Fruit fly (Drosophila melanogaster) whole organism, embryonic: ENCODE data around the gene Lcp65Ae.

ENCODE experiments used
- Asciz ChIP-seq: fragments of 200-800 bp; sonication (Bioruptor generic); optimal IDR thresholded peaks from 2 replicates; lab custom pipeline; 2017; ENCODE audit warnings: missing biosample characterization, mild to moderate bottlenecking, missing genetic modification characterization, missing genetic modification reagents
- C15 ChIP-seq: fragments of 200-800 bp; sonication (Bioruptor generic); IDR thresholded peaks from 3 replicates; pipeline ENCODE4 v1.3.6; 2022; ENCODE audit warnings: missing biosample characterization, missing genetic modification characterization
- CG10209 ChIP-seq: fragments of 200-800 bp; sonication (Bioruptor generic); optimal IDR thresholded peaks from 3 replicates; lab custom pipeline; 2017; ENCODE audit warnings: missing biosample characterization, mild to moderate bottlenecking, missing genetic modification characterization, missing genetic modification reagents
- CG10267 ChIP-seq: fragments of 200-800 bp; sonication (Bioruptor generic); optimal IDR thresholded peaks from 2 replicates; lab custom pipeline; 2018; ENCODE audit warnings: missing biosample characterization, mild to moderate bottlenecking, missing genetic modification characterization, moderate library complexity
- CG10431 ChIP-seq: fragments of 200-800 bp; sonication (Bioruptor generic); optimal IDR thresholded peaks from 3 replicates; lab custom pipeline; 2018; ENCODE audit warnings: missing biosample characterization, mild to moderate bottlenecking, missing genetic modification characterization
- CG13287 ChIP-seq: fragments of 200-800 bp; sonication (Bioruptor generic); IDR thresholded peaks from 2 replicates; pipeline ENCODE4 v1.3.6; 2022; ENCODE audit warnings: missing biosample characterization, missing genetic modification characterization; ENCODE audit not compliant: partially characterized antibody
- CG14050 ChIP-seq: fragments of 200-800 bp; sonication (Bioruptor generic); IDR thresholded peaks from 3 replicates; pipeline ENCODE4 v1.3.6; 2022; ENCODE audit warnings: missing biosample characterization, missing genetic modification characterization
- CG1529 ChIP-seq: fragments of 200-800 bp; sonication (Bioruptor generic); optimal IDR thresholded peaks from 3 replicates; lab custom pipeline; 2018; ENCODE audit warnings: missing biosample characterization, missing genetic modification characterization
- CG1647 ChIP-seq: fragments of 200-800 bp; sonication (Bioruptor generic); optimal IDR thresholded peaks from 3 replicates; lab custom pipeline; 2016; ENCODE audit warnings: missing biosample characterization, missing genetic modification characterization
- CG18476 ChIP-seq: fragments of 200-800 bp; sonication (Bioruptor generic); optimal IDR thresholded peaks from 2 replicates; lab custom pipeline; 2016; ENCODE audit warnings: missing biosample characterization, mild to moderate bottlenecking, missing genetic modification characterization
- CG18599 ChIP-seq: fragments of 200-800 bp; sonication (Bioruptor generic); optimal IDR thresholded peaks from 3 replicates; lab custom pipeline; 2017; ENCODE audit warnings: missing biosample characterization, missing genetic modification characterization, mild to moderate bottlenecking, moderate library complexity, missing genetic modification reagents
- CG3407 ChIP-seq: fragments of 200-800 bp; sonication (Bioruptor generic); optimal IDR thresholded peaks from 2 replicates; lab custom pipeline; 2018; ENCODE audit warnings: missing biosample characterization, mild to moderate bottlenecking, missing genetic modification characterization
- CG3847 ChIP-seq: fragments of 200-800 bp; sonication (Bioruptor generic); IDR thresholded peaks from 2 replicates; pipeline ENCODE4 v1.3.6; 2022; ENCODE audit warnings: missing biosample characterization, missing genetic modification characterization
- CG7271 ChIP-seq: fragments of 200-800 bp; sonication (Bioruptor generic); optimal IDR thresholded peaks from 2 replicates; lab custom pipeline; 2018; ENCODE audit warnings: missing biosample characterization, mild to moderate bottlenecking, missing genetic modification characterization, moderate library complexity
- CG8290 ChIP-seq, 3 experiments: fragments of 200-800 bp; sonication (Bioruptor generic); optimal IDR thresholded peaks; 2 replicates each; lab custom pipeline; 2016 to 2019; ENCODE audit warnings: missing biosample characterization in 3 of 3, missing genetic modification characterization in 3 of 3, mild to moderate bottlenecking in 2 of 3, moderate library complexity in 1 of 3
- CG9609 ChIP-seq: fragments of 200-800 bp; sonication (Bioruptor generic); optimal IDR thresholded peaks from 3 replicates; lab custom pipeline; 2016; ENCODE audit warnings: missing biosample characterization, missing genetic modification characterization
- Chrac-16 ChIP-seq: fragments of 200-800 bp; sonication (Bioruptor generic); optimal IDR thresholded peaks from 3 replicates; lab custom pipeline; 2016; ENCODE audit warnings: missing biosample characterization, missing genetic modification characterization
- CoRest ChIP-seq: fragments of 200-800 bp; sonication (Bioruptor generic); optimal IDR thresholded peaks from 3 replicates; lab custom pipeline; 2018; ENCODE audit warnings: missing biosample characterization, mild to moderate bottlenecking, missing genetic modification characterization, moderate library complexity
- Dip2 ChIP-seq: fragments of 200-800 bp; sonication (Bioruptor generic); IDR thresholded peaks from 2 replicates; pipeline ENCODE4 v1.3.6; 2022; ENCODE audit warnings: missing biosample characterization, missing genetic modification characterization
- E2f2 ChIP-seq: fragments of 200-800 bp; sonication (Bioruptor generic); IDR thresholded peaks from 2 replicates; pipeline ENCODE4 v1.3.6; 2022; ENCODE audit warnings: missing biosample characterization, missing genetic modification characterization
- ERR ChIP-seq: fragments of 200-800 bp; sonication (Bioruptor generic); optimal IDR thresholded peaks from 2 replicates; lab custom pipeline; 2016; ENCODE audit warnings: missing biosample characterization, missing genetic modification characterization
- Eip74EF ChIP-seq, 2 experiments: fragments of 200-800 bp in 1 of 2; fragments of >200 bp in 1 of 2; sonication (Bioruptor generic) in 1 of 2; optimal IDR thresholded peaks; 2 replicates each; lab custom pipeline; 2017 to 2019; ENCODE audit warnings: missing biosample characterization in 2 of 2, missing genetic modification characterization in 2 of 2, mild to moderate bottlenecking in 1 of 2, moderate library complexity in 1 of 2
- Fer3 ChIP-seq: fragments of 200-800 bp; sonication (Bioruptor generic); optimal IDR thresholded peaks from 2 replicates; lab custom pipeline; 2018; ENCODE audit warnings: missing biosample characterization, mild to moderate bottlenecking, missing genetic modification characterization, moderate library complexity
- MTF-1 ChIP-seq: fragments of 200-800 bp; sonication (Bioruptor generic); optimal IDR thresholded peaks from 2 replicates; lab custom pipeline; 2018; ENCODE audit warnings: missing biosample characterization, mild to moderate bottlenecking, missing genetic modification characterization, borderline replicate concordance
- Med ChIP-seq: fragments of 200-800 bp; sonication (Bioruptor generic); peaks from one replicate; lab custom pipeline; 2016; ENCODE audit warnings: missing biosample characterization, missing genetic modification characterization, mild to moderate bottlenecking, inconsistent platforms, moderate library complexity
- Nf-YA ChIP-seq: fragments of 200-800 bp; sonication (Bioruptor generic); IDR thresholded peaks from 2 replicates; pipeline ENCODE4 v1.3.6; 2022; ENCODE audit warnings: missing biosample characterization, missing genetic modification characterization
- Nf-YC ChIP-seq: fragments of 200-800 bp; optimal IDR thresholded peaks from 3 replicates; lab custom pipeline; 2019; ENCODE audit warnings: missing biosample characterization, mild to moderate bottlenecking, missing genetic modification characterization, moderate library complexity
- Oli ChIP-seq: fragments of 200-800 bp; sonication (Bioruptor generic); optimal IDR thresholded peaks from 2 replicates; lab custom pipeline; 2018; ENCODE audit warnings: missing biosample characterization, mild to moderate bottlenecking, missing genetic modification characterization, moderate library complexity
- abd-A ChIP-seq: fragments of 200-800 bp; sonication (Bioruptor generic); optimal IDR thresholded peaks from 3 replicates; lab custom pipeline; 2019; ENCODE audit warnings: missing biosample characterization, mild to moderate bottlenecking, missing genetic modification characterization, moderate library complexity
- br ChIP-seq: fragments of >200 bp; optimal IDR thresholded peaks from 2 replicates; lab custom pipeline; 2017
- chinmo ChIP-seq: fragments of 200-800 bp; sonication (Bioruptor generic); IDR thresholded peaks from 4 replicates; pipeline ENCODE4 v1.3.6; 2022; ENCODE audit warnings: missing biosample characterization, missing genetic modification characterization; ENCODE audit not compliant: partially characterized antibody
- chm ChIP-seq: fragments of 200-800 bp; sonication (Bioruptor generic); IDR thresholded peaks from 2 replicates; pipeline ENCODE4 v1.3.6; 2022; ENCODE audit warnings: missing biosample characterization, missing genetic modification characterization
- corto ChIP-seq: fragments of 200-800 bp; sonication (Bioruptor generic); optimal IDR thresholded peaks from 2 replicates; lab custom pipeline; 2016; ENCODE audit warnings: missing biosample characterization, mild to moderate bottlenecking, missing genetic modification characterization, moderate library complexity
- dm ChIP-seq: fragments of 200-800 bp; sonication (Bioruptor generic); optimal IDR thresholded peaks from 3 replicates; lab custom pipeline; 2016; ENCODE audit warnings: missing biosample characterization, missing genetic modification characterization
- eve ChIP-seq, 2 experiments: fragments of >200 bp; optimal IDR thresholded peaks; 2 replicates each; lab custom pipeline; 2017; ENCODE audit warnings: missing biosample characterization in 2 of 2, missing genetic modification characterization in 2 of 2
- gem ChIP-seq: fragments of 200-800 bp; sonication (Bioruptor generic); optimal IDR thresholded peaks from 2 replicates; lab custom pipeline; 2019; ENCODE audit warnings: missing biosample characterization, mild to moderate bottlenecking, missing genetic modification characterization, moderate library complexity
- lab ChIP-seq: fragments of 200-800 bp; sonication (Bioruptor generic); optimal IDR thresholded peaks from 3 replicates; lab custom pipeline; 2017; ENCODE audit warnings: missing biosample characterization, missing genetic modification characterization, mild to moderate bottlenecking, moderate library complexity, missing genetic modification reagents
- lilli ChIP-seq: fragments of 200-800 bp; sonication (Bioruptor generic); optimal IDR thresholded peaks from 3 replicates; lab custom pipeline; 2016; ENCODE audit warnings: missing biosample characterization, missing genetic modification characterization
- luna ChIP-seq: fragments of 200-800 bp; sonication (Bioruptor generic); optimal IDR thresholded peaks from 2 replicates; lab custom pipeline; 2016; ENCODE audit warnings: missing biosample characterization, missing genetic modification characterization
- mirr ChIP-seq: fragments of 200-800 bp; sonication (Bioruptor generic); optimal IDR thresholded peaks from 3 replicates; lab custom pipeline; 2018; ENCODE audit warnings: missing biosample characterization, mild to moderate bottlenecking, missing genetic modification characterization
- nau ChIP-seq: fragments of 200-800 bp; sonication (Bioruptor generic); optimal IDR thresholded peaks from 3 replicates; lab custom pipeline; 2017; ENCODE audit warnings: missing biosample characterization, mild to moderate bottlenecking, missing genetic modification characterization, missing genetic modification reagents
- nerfin-2 ChIP-seq: fragments of 200-800 bp; sonication (Bioruptor generic); IDR thresholded peaks from 2 replicates; pipeline ENCODE4 v1.3.6; 2022; ENCODE audit warnings: missing biosample characterization, missing genetic modification characterization; ENCODE audit not compliant: partially characterized antibody
- onecut ChIP-seq: fragments of 200-800 bp; sonication (Bioruptor generic); IDR thresholded peaks from 2 replicates; pipeline ENCODE4 v1.3.6; 2022; ENCODE audit warnings: missing biosample characterization, missing genetic modification characterization
- repo ChIP-seq: fragments of 200-800 bp; sonication (Bioruptor generic); optimal IDR thresholded peaks from 2 replicates; lab custom pipeline; 2016; ENCODE audit warnings: missing biosample characterization, missing genetic modification characterization
- rib ChIP-seq: fragments of 200-800 bp; sonication (Bioruptor generic); IDR thresholded peaks from 2 replicates; pipeline ENCODE4 v1.3.6; 2022; ENCODE audit warnings: missing biosample characterization, missing genetic modification characterization
- scrt ChIP-seq: fragments of 200-800 bp; sonication (Bioruptor generic); optimal IDR thresholded peaks from 2 replicates; lab custom pipeline; 2018; ENCODE audit warnings: missing biosample characterization, mild to moderate bottlenecking, missing genetic modification characterization, moderate library complexity
- sd ChIP-seq: fragments of 200-800 bp; sonication (Bioruptor generic); optimal IDR thresholded peaks from 3 replicates; lab custom pipeline; 2018; ENCODE audit warnings: missing biosample characterization, mild to moderate bottlenecking, missing genetic modification characterization, moderate library complexity
- sim ChIP-seq: fragments of 200-800 bp; sonication (Bioruptor generic); IDR thresholded peaks from 2 replicates; pipeline ENCODE4 v1.3.6; 2022; ENCODE audit warnings: missing biosample characterization, missing genetic modification characterization
- unpg ChIP-seq: fragments of 200-800 bp; sonication (Bioruptor generic); optimal IDR thresholded peaks from 3 replicates; lab custom pipeline; 2018; ENCODE audit warnings: missing biosample characterization, mild to moderate bottlenecking, missing genetic modification characterization, moderate library complexity

The Lcp65Ae gene

DNA sequence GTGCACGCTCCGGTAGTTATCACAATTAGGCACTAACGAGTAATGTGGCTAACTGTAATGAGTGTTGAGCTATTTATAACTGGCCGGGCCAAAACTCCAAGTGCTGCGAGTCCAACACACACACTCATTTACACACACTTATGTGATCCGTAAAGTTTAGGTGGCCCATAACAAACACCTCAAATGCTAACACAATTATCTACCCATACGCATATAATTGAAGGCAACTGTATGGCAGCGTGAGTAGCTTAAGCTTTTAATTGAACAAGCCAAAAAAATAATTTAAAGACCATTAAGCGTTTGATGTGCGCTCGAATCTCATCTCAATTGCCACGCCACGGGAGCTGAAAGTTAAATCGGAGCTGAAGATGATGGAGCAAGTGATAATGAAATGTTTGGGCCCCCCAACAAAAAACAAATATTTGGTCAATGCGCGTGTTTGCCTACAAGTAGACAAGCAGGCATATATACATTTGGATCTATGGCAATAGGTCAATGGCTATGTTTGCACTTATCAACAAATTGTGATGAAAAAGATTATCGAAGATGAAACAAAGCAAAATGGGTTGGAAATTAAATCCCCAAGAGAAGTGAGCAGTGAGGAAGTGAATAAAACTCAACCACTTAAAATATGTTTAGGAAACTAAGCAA lies 2.1 kb upstream of the Lcp65Ae start, which contains the start of gene Cpr65Av (continued):
- TF ChIP-seq Med (GFP tag; lab: Kevin White, UChicago) (peak; percentile 52), chm (GFP tag; lab: Robert Waterston, UW) (no peak), CG18599 (peak; percentile 2), gem (tag; lab: Kevin White, UChicago) (peak; percentile 32), nau (GFP tag; lab: Kevin White, UChicago) (peak; percentile 3), nerfin-2 (GFP tag; lab: Robert Waterston, UW) (no peak), CG3407 (GFP tag; lab: Kevin White, UChicago) (peak; percentile 26), dm (GFP tag; lab: Kevin White, UChicago) (no peak), CG10267 (tag; lab: Kevin White, UChicago) (no peak), Asciz (peak; percentile 33), CG10209 (GFP tag; lab: Kevin White, UChicago) (peak; percentile 10), Eip74EF (GFP tag; optimal IDR thresholded peaks at IDR 0.05; lab: Kevin White, UChicago) (peak in 1 of 2 experiments; percentile 11), CG3847 (no peak), CG8290 (GFP tag; optimal IDR thresholded peaks at IDR 0.05; lab: Kevin White, UChicago) (no peak), CG8290 (tag; optimal IDR thresholded peaks at IDR 0.05; lab: Kevin White, UChicago) (peak in 1 of 2 experiments; percentile 40), CG18476 (GFP tag; lab: Kevin White, UChicago) (no peak), CG10431 (no peak), lilli (no peak), onecut (GFP tag; lab: Robert Waterston, UW) (0 out of 2 replicates have a peak, but pooled peaks have one; percentile 20), CG13287 (GFP tag; lab: Robert Waterston, UW) (no peak), CG9609 (GFP tag; lab: Kevin White, UChicago) (no peak), CG14050 (peak; percentile 29; the same call in 1 of the 3 replicates), Nf-YA (GFP tag; lab: Robert Waterston, UW) (peak; percentile 33; the same call in 1 of the 2 replicates), CG7271 (tag; lab: Kevin White, UChicago) (no peak), mirr (GFP tag; lab: Kevin White, UChicago) (peak; percentile 28), Chrac-16 (GFP tag; lab: Kevin White, UChicago) (no peak), corto (GFP tag; lab: Kevin White, UChicago) (no peak), CG1647 (GFP tag; lab: Kevin White, UChicago) (no peak), MTF-1 (GFP tag; lab: Kevin White, UChicago) (peak; percentile 35), Oli (tag; lab: Kevin White, UChicago) (no peak), CG1529 (GFP tag; lab: Kevin White, UChicago) (peak; percentile 20), unpg (GFP tag; lab: Kevin White, UChicago) (peak; percentile 24), br (lab: Kevin White, UChicago) (no peak), chinmo (GFP tag; lab: Robert Waterston, UW) (no peak), lab (GFP tag; lab: Kevin White, UChicago) (peak; percentile 25), ERR (no peak)

DNA sequence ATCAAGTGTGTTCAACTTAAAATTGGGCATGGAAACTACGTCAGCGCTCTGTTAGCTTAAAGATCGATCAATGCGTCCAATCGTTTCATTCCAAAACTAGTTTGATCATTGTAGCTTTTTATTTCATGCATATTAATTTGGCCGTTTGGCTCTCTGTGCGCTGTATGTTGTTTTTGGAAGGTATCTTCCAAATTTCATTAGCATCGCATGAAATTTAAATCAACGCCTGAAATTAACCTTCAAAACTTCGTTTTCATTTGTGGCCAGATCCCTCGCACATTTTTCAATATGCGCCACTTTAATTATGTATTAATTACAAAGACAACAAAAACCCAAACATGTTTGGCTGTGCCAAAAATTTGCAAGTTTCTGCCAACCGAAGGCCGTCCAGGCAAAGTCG lies 668 bp upstream of the Lcp65Ae start:
- no peak for TF ChIP-seq E2f2
- TF ChIP-seq chinmo (GFP tag; lab: Robert Waterston, UW), result peak; percentile 79; the same call in 3 of the 4 replicates
- TF ChIP-seq eve (GFP tag; optimal IDR thresholded peaks at IDR 0.05; lab: Kevin White, UChicago), result no peak
- TF ChIP-seq Nf-YC (tag; lab: Kevin White, UChicago), result no peak
- TF ChIP-seq C15 (GFP tag; lab: Robert Waterston, UW), result no peak
- TF ChIP-seq repo (GFP tag; lab: Kevin White, UChicago), result no peak
- no peak for TF ChIP-seq Dip2 (GFP tag; lab: Robert Waterston, UW)
- TF ChIP-seq CoRest (tag; lab: Kevin White, UChicago), result no peak
- TF ChIP-seq scrt, result no peak
- peak; percentile 51; the same call in 1 of the 2 replicates for TF ChIP-seq rib
- peak; percentile 51 for TF ChIP-seq sd (tag; lab: Kevin White, UChicago)
- no peak for TF ChIP-seq sim (GFP tag; lab: Robert Waterston, UW)
- no peak for TF ChIP-seq luna (GFP tag; lab: Kevin White, UChicago)
- TF ChIP-seq abd-A (tag; lab: Kevin White, UChicago), result peak; percentile 62
- no peak for TF ChIP-seq Fer3 (tag; lab: Kevin White, UChicago)
